Worm (Caenorhabditis elegans) whole organism, midembryonic: Measurements from ENCODE around the gene F47B8.13.
"Not testable (repeated sequence)": the region's sequence is repeated elsewhere in the genome, so short reads cannot be mapped to it uniquely, and the experiment has no call there.

Source experiments
- T22C8.4 ChIP-seq: fragments of 200-800 bp; sonication (Bioruptor generic); IDR thresholded peaks from 2 replicates; pipeline ENCODE4 v1.3.6; 2022; ENCODE audit warnings: missing genetic modification characterization, missing compliant biosample characterization
- cog-1 ChIP-seq: sonication (generic microtip); optimal IDR thresholded peaks from 2 replicates; lab custom pipeline; 2016; ENCODE audit warnings: missing genetic modification characterization, missing compliant biosample characterization
- flt-1 ChIP-seq: fragments of 200-800 bp; sonication (Bioruptor generic); IDR thresholded peaks from 2 replicates; pipeline ENCODE4 v1.3.6; 2022; ENCODE audit warnings: missing genetic modification characterization, missing compliant biosample characterization
- klf-2 ChIP-seq: fragments of 200-800 bp; sonication (Bioruptor generic); conservative IDR thresholded peaks from 2 replicates; pipeline ENCODE4 v1.3.6; 2022; ENCODE audit warnings: missing genetic modification reagents, missing genetic modification characterization, missing compliant biosample characterization
- med-1 ChIP-seq: sonication (generic microtip); optimal IDR thresholded peaks from 2 replicates; lab custom pipeline; 2017; ENCODE audit warnings: missing genetic modification characterization, mild to moderate bottlenecking, missing compliant biosample characterization, antibody characterized with exemption, missing genetic modification reagents; ENCODE audit not compliant: insufficient read depth
- ref-1 ChIP-seq: fragments of 200-800 bp; sonication (Bioruptor generic); conservative IDR thresholded peaks from 2 replicates; pipeline ENCODE4 v1.3.6; 2022; ENCODE audit warnings: missing genetic modification reagents, missing genetic modification characterization, missing compliant biosample characterization
- tab-1 ChIP-seq: fragments of 200-800 bp; sonication (Bioruptor generic); IDR thresholded peaks from 2 replicates; pipeline ENCODE4 v1.3.6; 2022; ENCODE audit warnings: missing genetic modification characterization, missing compliant biosample characterization
- ztf-23 ChIP-seq: fragments of 200-800 bp; sonication (Bioruptor generic); IDR thresholded peaks from 2 replicates; pipeline ENCODE4 v1.3.6; 2022; ENCODE audit warnings: missing genetic modification reagents, missing genetic modification characterization, missing compliant biosample characterization
- ztf-29 ChIP-seq: fragments of 200-800 bp; sonication (Bioruptor generic); IDR thresholded peaks from 2 replicates; pipeline ENCODE4 v1.3.6; 2022; ENCODE audit warnings: missing genetic modification reagents, missing genetic modification characterization, missing compliant biosample characterization

The F47B8.13 gene

ce11 chrV:14314236-14314635 lies 5.3 kb downstream of the F47B8.13 start, which contains the start of gene F47B8.1:
Gene F47B8.1, minus strand, starts transcription at chrV:14314336.
- no peak for TF ChIP-seq tab-1 (GFP tag; lab: Robert Waterston, UW)
- TF ChIP-seq T22C8.4 (GFP tag; lab: Robert Waterston, UW): no peak
- no peak for TF ChIP-seq ztf-23 (GFP tag; lab: Robert Waterston, UW)
- TF ChIP-seq ztf-29: no peak
- no peak for TF ChIP-seq klf-2 (GFP tag; lab: Robert Waterston, UW)
- no peak for TF ChIP-seq med-1
- no peak for TF ChIP-seq flt-1
- TF ChIP-seq cog-1 (tag; lab: Kevin White, UChicago): no peak
- TF ChIP-seq ref-1 (GFP tag; lab: Robert Waterston, UW): no peak

ce11 chrV:14312695-14313094 lies 6.8 kb downstream of the F47B8.13 start, which contains the start of gene F14D7.8:
Gene F14D7.8, minus strand, starts transcription at chrV:14312795.
- TF ChIP-seq ztf-23 (GFP tag; lab: Robert Waterston, UW) (no peak), med-1 (no peak), cog-1 (tag; lab: Kevin White, UChicago) (no peak), T22C8.4 (GFP tag; lab: Robert Waterston, UW) (no peak), ref-1 (GFP tag; lab: Robert Waterston, UW) (no peak), klf-2 (GFP tag; lab: Robert Waterston, UW) (no peak), flt-1 (no peak), tab-1 (GFP tag; lab: Robert Waterston, UW) (no peak), ztf-29 (no peak)

ce11 chrV:14311115-14311514 lies 8.4 kb downstream of the F47B8.13 start, which contains the start of gene ddn-3:
Gene ddn-3, minus strand, starts transcription at chrV:14311215.
- TF ChIP-seq klf-2 (GFP tag; lab: Robert Waterston, UW) (no peak), ref-1 (GFP tag; lab: Robert Waterston, UW) (no peak), tab-1 (GFP tag; lab: Robert Waterston, UW) (no peak), cog-1 (tag; lab: Kevin White, UChicago) (no peak), med-1 (no peak), T22C8.4 (GFP tag; lab: Robert Waterston, UW) (no peak), ztf-23 (GFP tag; lab: Robert Waterston, UW) (no peak), ztf-29 (no peak), flt-1 (no peak)

- not testable (repeated sequence) for TF ChIP-seq med-1; ztf-29; tab-1 (GFP tag; lab: Robert Waterston, UW)
These were observed 9.9 kb downstream of the F47B8.13 start, which contains the start of gene F14D7.14 for ce11 chrV:14309632-14310031. Gene F14D7.14, plus strand, starts transcription at chrV:14309932.

ce11 chrV:14308164-14308563 lies 11.4 kb downstream of the F47B8.13 start, which contains the start of gene spig-5:
Gene spig-5, plus strand, starts transcription at chrV:14308464.
- TF ChIP-seq ztf-23 (GFP tag; lab: Robert Waterston, UW); cog-1 (tag; lab: Kevin White, UChicago); klf-2 (GFP tag; lab: Robert Waterston, UW): not testable (repeated sequence)

- not testable (repeated sequence) for TF ChIP-seq ztf-29; cog-1 (tag; lab: Kevin White, UChicago); med-1
These were observed 12.8 kb downstream of the F47B8.13 start, which contains the start of gene spig-4 for ce11 chrV:14306771-14307170. Gene spig-4, minus strand, starts transcription at chrV:14306871.

ce11 chrV:14301076-14301475 lies 18.5 kb downstream of the F47B8.13 start, which contains the start of gene F14D7.6:
Gene F14D7.6, plus strand, starts transcription at chrV:14301413.
- no peak for TF ChIP-seq ztf-23 (GFP tag; lab: Robert Waterston, UW)
- TF ChIP-seq tab-1 (GFP tag; lab: Robert Waterston, UW): no peak
- no peak for TF ChIP-seq T22C8.4 (GFP tag; lab: Robert Waterston, UW)
- no peak for TF ChIP-seq ref-1 (GFP tag; lab: Robert Waterston, UW)
- TF ChIP-seq flt-1: no peak
- no peak for TF ChIP-seq cog-1 (tag; lab: Kevin White, UChicago)
- TF ChIP-seq ztf-29: no peak
- no peak for TF ChIP-seq med-1
- TF ChIP-seq klf-2 (GFP tag; lab: Robert Waterston, UW): no peak

ce11 chrV:14299569-14300064 lies 19.9 kb downstream of the F47B8.13 start, which contains the start of the genes spig-3 and F14D7.12:
Gene spig-3, minus strand, starts transcription at chrV:14299669.
Gene F14D7.12, plus strand, starts transcription at chrV:14300014.
- TF ChIP-seq ztf-23 (GFP tag; lab: Robert Waterston, UW) (no peak), ref-1 (GFP tag; lab: Robert Waterston, UW) (no peak), klf-2 (GFP tag; lab: Robert Waterston, UW) (no peak), tab-1 (GFP tag; lab: Robert Waterston, UW) (no peak), flt-1 (no peak), cog-1 (tag; lab: Kevin White, UChicago) (no peak), T22C8.4 (GFP tag; lab: Robert Waterston, UW) (no peak), med-1 (no peak)

ce11 chrV:14296499-14296898 lies 23.0 kb downstream of the F47B8.13 start, which contains the start of gene F14D7.3:
Gene F14D7.3, plus strand, starts transcription at chrV:14296799.
- TF ChIP-seq klf-2 (GFP tag; lab: Robert Waterston, UW) (no peak), ref-1 (GFP tag; lab: Robert Waterston, UW) (no peak), T22C8.4 (GFP tag; lab: Robert Waterston, UW) (no peak)

- TF ChIP-seq klf-2 (GFP tag; lab: Robert Waterston, UW) (no peak), ztf-23 (GFP tag; lab: Robert Waterston, UW) (no peak), T22C8.4 (GFP tag; lab: Robert Waterston, UW) (no peak), ztf-29 (no peak), flt-1 (no peak), med-1 (no peak), tab-1 (GFP tag; lab: Robert Waterston, UW) (no peak), ref-1 (GFP tag; lab: Robert Waterston, UW) (no peak), cog-1 (tag; lab: Kevin White, UChicago) (no peak)
These were observed 25.1 kb downstream of the F47B8.13 start, which contains the start of gene F14D7.9 for ce11 chrV:14294396-14294795. Gene F14D7.9, plus strand, starts transcription at chrV:14294696.
